Worm (Caenorhabditis elegans) whole organism, L4 larva: ENCODE measurements around the gene lgc-17.
A peak's percentile ranks its signal among the peaks of the same experiment; 100 is the strongest.

Experiments
- F10B5.3 ChIP-seq: sonication (generic microtip); optimal IDR thresholded peaks from 2 replicates; lab custom pipeline; 2016; ENCODE audit warnings: mild to moderate bottlenecking, missing genetic modification characterization, missing compliant biosample characterization
- T26A8.4 ChIP-seq: fragments of 200-800 bp; sonication (Bioruptor generic); IDR thresholded peaks from 2 replicates; pipeline ENCODE4 v1.3.6; 2022; ENCODE audit warnings: missing genetic modification characterization, missing compliant biosample characterization
- aha-1 ChIP-seq: fragments of 150-350 bp; peaks from one replicate; lab custom pipeline; 2014; ENCODE audit warnings: missing biosample characterization, missing genetic modification characterization
- arid-1 ChIP-seq: fragments of 200-800 bp; sonication (Bioruptor generic); conservative IDR thresholded peaks from 2 replicates; pipeline ENCODE4 v1.3.6; 2022; ENCODE audit warnings: missing genetic modification reagents, missing genetic modification characterization, missing compliant biosample characterization
- ceh-20 ChIP-seq: fragments of 200-800 bp; sonication (Bioruptor generic); IDR thresholded peaks from 2 replicates; pipeline ENCODE4 v1.3.6; 2022; ENCODE audit warnings: missing genetic modification reagents, missing genetic modification characterization, missing compliant biosample characterization
- ceh-82 ChIP-seq: sonication (generic microtip); optimal IDR thresholded peaks from 2 replicates; lab custom pipeline; 2017; ENCODE audit warnings: missing biosample characterization, missing genetic modification characterization
- ces-1 ChIP-seq: fragments of 150-350 bp; sonication (generic microtip); optimal IDR thresholded peaks from 4 replicates; lab custom pipeline; 2014; ENCODE audit warnings: missing biosample characterization, missing genetic modification reagents, missing genetic modification characterization
- daf-8 ChIP-seq: fragments of 200-800 bp; sonication (Bioruptor generic); IDR thresholded peaks from 2 replicates; pipeline ENCODE4 v1.3.6; 2022; ENCODE audit warnings: missing genetic modification characterization, missing compliant biosample characterization
- egl-27 ChIP-seq: sonication (generic microtip); optimal IDR thresholded peaks from 3 replicates; lab custom pipeline; 2017; ENCODE audit warnings: missing biosample characterization, missing genetic modification reagents, missing genetic modification characterization
- fkh-10 ChIP-seq: fragments of 150-350 bp; optimal IDR thresholded peaks from 2 replicates; lab custom pipeline; 2014; ENCODE audit warnings: missing biosample characterization, missing genetic modification reagents, missing genetic modification characterization
- gei-8 ChIP-seq: fragments of 200-800 bp; sonication (Bioruptor generic); optimal IDR thresholded peaks from 2 replicates; lab custom pipeline; 2018; ENCODE audit warnings: mild to moderate bottlenecking, missing genetic modification characterization, missing compliant biosample characterization
- lin-15B ChIP-seq: fragments of 150-350 bp; sonication (generic microtip); optimal IDR thresholded peaks from 3 replicates; lab custom pipeline; 2014; ENCODE audit warnings: missing biosample characterization, missing genetic modification characterization
- lin-38 ChIP-seq: fragments of 200-800 bp; sonication (Bioruptor generic); IDR thresholded peaks from 2 replicates; pipeline ENCODE4 v1.3.6; 2022; ENCODE audit warnings: missing genetic modification reagents, missing genetic modification characterization, missing compliant biosample characterization
- nhr-42 ChIP-seq: fragments of 200-800 bp; sonication (Bioruptor generic); IDR thresholded peaks from 2 replicates; pipeline ENCODE4 v1.3.6; 2022; ENCODE audit warnings: missing genetic modification characterization, missing compliant biosample characterization
- nhr-6 ChIP-seq: fragments of 150-350 bp; optimal IDR thresholded peaks from 2 replicates; lab custom pipeline; 2014; ENCODE audit warnings: missing biosample characterization, missing genetic modification characterization
- php-3 ChIP-seq: fragments of 200-800 bp; sonication (Bioruptor generic); IDR thresholded peaks from 2 replicates; pipeline ENCODE4 v1.3.6; 2022; ENCODE audit warnings: missing genetic modification reagents, missing genetic modification characterization, missing compliant biosample characterization
- rbr-2 ChIP-seq: sonication (generic microtip); optimal IDR thresholded peaks from 2 replicates; lab custom pipeline; 2016; ENCODE audit warnings: missing genotype, missing genetic modification characterization, missing compliant biosample characterization
- sdz-12 ChIP-seq: fragments of 200-800 bp; sonication (Bioruptor generic); optimal IDR thresholded peaks from 2 replicates; lab custom pipeline; 2018; ENCODE audit warnings: mild to moderate bottlenecking, missing genetic modification characterization, missing compliant biosample characterization
- set-16 ChIP-seq: fragments of 200-800 bp; sonication (Bioruptor generic); IDR thresholded peaks from 2 replicates; pipeline ENCODE4 v1.3.6; 2022; ENCODE audit warnings: missing genetic modification reagents, missing genetic modification characterization, missing compliant biosample characterization
- spr-1 ChIP-seq: sonication (generic microtip); optimal IDR thresholded peaks from 2 replicates; lab custom pipeline; 2016; ENCODE audit warnings: mild to moderate bottlenecking, missing genetic modification characterization, missing compliant biosample characterization
- unc-62 ChIP-seq, 3 experiments: fragments of 150-350 bp in 1 of 3; sonication (generic microtip); optimal IDR thresholded peaks in 2 of 3; peaks in 1 of 3; 1 replicate in 1 of 3; 2 replicates in 2 of 3; lab custom pipeline; 2014 to 2017; ENCODE audit warnings: missing biosample characterization in 3 of 3, missing genetic modification characterization in 3 of 3, missing genetic modification reagents in 3 of 3, missing genotype in 1 of 3
- zfp-3 ChIP-seq: fragments of 200-800 bp; sonication (Bioruptor generic); conservative IDR thresholded peaks from 2 replicates; pipeline ENCODE4 v1.3.6; 2022; ENCODE audit warnings: missing genetic modification reagents, missing genetic modification characterization, missing compliant biosample characterization
- zip-2 ChIP-seq: fragments of 150-350 bp; optimal IDR thresholded peaks from 2 replicates; lab custom pipeline; 2014; ENCODE audit warnings: missing biosample characterization, missing genetic modification characterization
- ztf-11 ChIP-seq: fragments of 150-350 bp; optimal IDR thresholded peaks from 2 replicates; lab custom pipeline; 2014; ENCODE audit warnings: missing biosample characterization, missing genetic modification characterization

Gene lgc-17

ce11 chrX:12082813-12083212, 38.6 kb upstream of the lgc-17 start:
- TF ChIP-seq sdz-12 (GFP tag; lab: Kevin White, UChicago) (no peak), daf-8 (GFP tag; lab: Robert Waterston, UW) (no peak), nhr-6 (no peak), spr-1 (tag; lab: Kevin White, UChicago) (no peak), lin-38 (no peak), rbr-2 (peak; percentile 13), ces-1 (peak; percentile 76), fkh-10 (GFP tag; lab: Kevin White, UChicago) (peak; percentile 85), T26A8.4 (GFP tag; lab: Robert Waterston, UW) (no peak)

- no peak for TF ChIP-seq F10B5.3
- TF ChIP-seq unc-62 (GFP tag; optimal IDR thresholded peaks at IDR 0.05 in 1 of 2; lab: Kevin White, UChicago): no peak
- TF ChIP-seq unc-62 (tag; optimal IDR thresholded peaks at IDR 0.05; lab: Kevin White, UChicago): no peak
- TF ChIP-seq nhr-42 (GFP tag; lab: Robert Waterston, UW): no peak
- TF ChIP-seq set-16 (GFP tag; lab: Robert Waterston, UW): 0 out of 2 replicates have a peak, but pooled peaks have one; percentile 5
- TF ChIP-seq ztf-11 (tag; lab: Kevin White, UChicago): no peak
- no peak for TF ChIP-seq zip-2 (tag; lab: Kevin White, UChicago)
- no peak for TF ChIP-seq ceh-20
- TF ChIP-seq aha-1 (tag; lab: Kevin White, UChicago): peak; percentile 43
These were observed 35.1 kb upstream of the lgc-17 start for ce11 chrX:12086297-12086696.

- no peak for TF ChIP-seq ceh-82 (tag; lab: Kevin White, UChicago)
- peak; percentile 81 for TF ChIP-seq aha-1 (tag; lab: Kevin White, UChicago)
- no peak for TF ChIP-seq nhr-42 (GFP tag; lab: Robert Waterston, UW)
- TF ChIP-seq php-3 (GFP tag; lab: Robert Waterston, UW): no peak
- no peak for TF ChIP-seq zfp-3 (GFP tag; lab: Robert Waterston, UW)
These were observed 28.8 kb upstream of the lgc-17 start for ce11 chrX:12092621-12093020.

ce11 chrX:12093043-12093442, 28.3 kb upstream of the lgc-17 start, which contains the start of gene W03G11.4:
Gene W03G11.4, minus strand, starts transcription at chrX:12093143.
- TF ChIP-seq unc-62 (GFP tag; optimal IDR thresholded peaks at IDR 0.05 in 1 of 2; lab: Kevin White, UChicago): peak in 1 of 2 experiments; percentile 83
- no peak for TF ChIP-seq unc-62 (tag; optimal IDR thresholded peaks at IDR 0.05; lab: Kevin White, UChicago)
- TF ChIP-seq rbr-2: no peak

ce11 chrX:12093992-12094391, 27.4 kb upstream of the lgc-17 start:
- TF ChIP-seq gei-8 (GFP tag; lab: Kevin White, UChicago): no peak
- TF ChIP-seq egl-27 (tag; lab: Kevin White, UChicago): no peak
- TF ChIP-seq unc-62 (GFP tag; optimal IDR thresholded peaks at IDR 0.05 in 1 of 2; lab: Kevin White, UChicago): peak in 1 of 2 experiments; percentile 93
- no peak for TF ChIP-seq unc-62 (tag; optimal IDR thresholded peaks at IDR 0.05; lab: Kevin White, UChicago)

- TF ChIP-seq unc-62 (GFP tag; optimal IDR thresholded peaks at IDR 0.05 in 1 of 2; lab: Kevin White, UChicago) (peak in 1 of 2 experiments; percentile 94), unc-62 (tag; optimal IDR thresholded peaks at IDR 0.05; lab: Kevin White, UChicago) (no peak), lin-15B (tag; lab: Kevin White, UChicago) (no peak)
These were observed 26.2 kb upstream of the lgc-17 start for ce11 chrX:12095200-12095599.

ce11 chrX:12097995-12098394, 23.4 kb upstream of the lgc-17 start:
- TF ChIP-seq aha-1 (tag; lab: Kevin White, UChicago) (peak; percentile 90), unc-62 (GFP tag; optimal IDR thresholded peaks at IDR 0.05 in 1 of 2; lab: Kevin White, UChicago) (peak in 1 of 2 experiments; percentile 15), unc-62 (tag; optimal IDR thresholded peaks at IDR 0.05; lab: Kevin White, UChicago) (no peak), arid-1 (GFP tag; lab: Robert Waterston, UW) (no peak)

- TF ChIP-seq aha-1 (tag; lab: Kevin White, UChicago) (peak; percentile 49), unc-62 (GFP tag; optimal IDR thresholded peaks at IDR 0.05 in 1 of 2; lab: Kevin White, UChicago) (no peak), unc-62 (tag; optimal IDR thresholded peaks at IDR 0.05; lab: Kevin White, UChicago) (no peak)
These were observed 17.7 kb upstream of the lgc-17 start, which contains the start of gene W03G11.3 for ce11 chrX:12103712-12104111. Gene W03G11.3, minus strand, starts transcription at chrX:12103812.
